Fruit fly (Drosophila melanogaster) whole organism: ENCODE measurements around the gene xmas.

Experiments used
- CG8478 ChIP-seq: fragments of >200 bp; optimal IDR thresholded peaks from 2 replicates; lab custom pipeline; 2018; ENCODE audit warnings: inconsistent platforms
- pan ChIP-seq: fragments of >200 bp; optimal IDR thresholded peaks from 2 replicates; lab custom pipeline; 2017
- psq ChIP-seq: fragments of >200 bp; optimal IDR thresholded peaks from 2 replicates; lab custom pipeline; 2017
- usp ChIP-seq: fragments of >200 bp; optimal IDR thresholded peaks from 2 replicates; lab custom pipeline; 2017; ENCODE audit warnings: missing biosample characterization, missing genetic modification characterization, mixed read lengths

DNA sequence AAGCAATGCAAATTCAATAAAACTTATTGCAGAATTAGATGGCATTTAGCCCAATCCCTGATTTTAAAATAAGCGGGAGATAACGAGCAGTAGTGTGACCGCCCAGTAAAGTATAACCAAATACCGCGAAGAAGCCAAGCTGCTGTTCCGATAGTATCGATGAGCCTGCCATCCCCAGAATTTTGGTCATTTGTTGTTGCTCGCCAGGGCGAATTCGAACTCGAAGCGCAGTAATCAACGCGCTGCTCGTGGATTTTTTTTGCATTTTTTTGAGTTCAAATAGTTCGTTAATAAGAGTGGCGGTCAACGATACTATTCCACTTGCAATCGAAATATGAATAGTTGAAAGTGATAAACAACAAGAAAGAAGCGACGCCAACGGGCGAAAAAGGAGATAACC is 713 bp upstream of the xmas start, which contains the start of gene baz:
- TF ChIP-seq psq (lab: Kevin White, UChicago): no peak
- no peak for TF ChIP-seq pan (lab: Kevin White, UChicago)
- TF ChIP-seq usp: no peak
- TF ChIP-seq CG8478: no peak
